Worm (Caenorhabditis elegans) whole organism, young adult: ENCODE measurements around the gene T23B12.11.

ENCODE experiments used
- B0035.1 ChIP-seq: sonication (generic microtip); optimal IDR thresholded peaks from 2 replicates; lab custom pipeline; 2016; ENCODE audit warnings: missing genetic modification characterization, mild to moderate bottlenecking, missing compliant biosample characterization, missing genotype, missing genetic modification reagents
- C17E4.6 ChIP-seq: fragments of 200-800 bp; sonication (Bioruptor generic); IDR thresholded peaks from 2 replicates; pipeline ENCODE4 v1.3.6; 2022; ENCODE audit warnings: missing genetic modification reagents, missing genetic modification characterization, missing compliant biosample characterization
- F22D6.2 ChIP-seq: sonication (generic microtip); optimal IDR thresholded peaks from 2 replicates; lab custom pipeline; 2016; ENCODE audit warnings: mild to moderate bottlenecking, missing genetic modification characterization, missing compliant biosample characterization
- F23B12.7 ChIP-seq: sonication (generic microtip); optimal IDR thresholded peaks from 2 replicates; lab custom pipeline; 2017; ENCODE audit warnings: missing genetic modification characterization, mild to moderate bottlenecking, missing compliant biosample characterization, antibody characterized with exemption, moderate library complexity; ENCODE audit not compliant: insufficient read depth
- F33H1.4 ChIP-seq: fragments of 200-800 bp; sonication (Bioruptor generic); IDR thresholded peaks from 2 replicates; pipeline ENCODE4 v1.3.6; 2022; ENCODE audit warnings: missing genetic modification reagents, missing genetic modification characterization, missing compliant biosample characterization
- F37B4.10 ChIP-seq: fragments of 200-800 bp; sonication (Bioruptor generic); IDR thresholded peaks from 2 replicates; pipeline ENCODE4 v1.3.6; 2022; ENCODE audit warnings: missing genetic modification characterization, missing compliant biosample characterization
- F57C9.4 ChIP-seq: sonication (generic microtip); optimal IDR thresholded peaks from 2 replicates; lab custom pipeline; 2017; ENCODE audit warnings: mild to moderate bottlenecking, missing genetic modification characterization, missing compliant biosample characterization
- Y53G8AR.9 ChIP-seq: fragments of 200-800 bp; sonication (Bioruptor generic); conservative IDR thresholded peaks from 2 replicates; pipeline ENCODE4 v1.3.6; 2022; ENCODE audit warnings: missing genetic modification reagents, missing genetic modification characterization, missing compliant biosample characterization
- Y56A3A.18 ChIP-seq: fragments of 200-800 bp; sonication (Bioruptor generic); IDR thresholded peaks from 2 replicates; pipeline ENCODE4 v1.3.6; 2022; ENCODE audit warnings: missing genetic modification reagents, missing genetic modification characterization, missing compliant biosample characterization
- ama-1 ChIP-seq, 3 experiments: fragments of 150-350 bp in 1 of 3; sonication (generic microtip) in 2 of 3; optimal IDR thresholded peaks; 2 replicates each; lab custom pipeline; 2014 to 2018; ENCODE audit warnings: missing biosample characterization in 2 of 3, missing genetic modification characterization in 2 of 3, missing genetic modification reagents in 2 of 3
- aptf-2 ChIP-seq: fragments of 200-800 bp; sonication (Bioruptor generic); conservative IDR thresholded peaks from 2 replicates; pipeline ENCODE4 v1.3.6; 2022; ENCODE audit warnings: missing genetic modification reagents, missing genetic modification characterization, missing compliant biosample characterization
- attf-3 ChIP-seq: fragments of 200-800 bp; sonication (Bioruptor generic); conservative IDR thresholded peaks from 2 replicates; pipeline ENCODE4 v1.3.6; 2022; ENCODE audit warnings: missing genetic modification reagents, missing genetic modification characterization, missing compliant biosample characterization
- cebp-1 ChIP-seq, 2 experiments: fragments of 200-800 bp in 1 of 2; sonication (Bioruptor generic) in 1 of 2; sonication (generic microtip) in 1 of 2; IDR thresholded peaks in 1 of 2; optimal IDR thresholded peaks in 1 of 2; 2 replicates each; pipeline versions ENCODE4 v1.3.6 to Lab custom; 2017 to 2022; ENCODE audit warnings: missing compliant biosample characterization in 2 of 2, missing genetic modification characterization in 2 of 2, mild to moderate bottlenecking in 1 of 2, missing genetic modification reagents in 1 of 2, moderate library complexity in 1 of 2
- ceh-58 ChIP-seq: fragments of 200-800 bp; sonication (Bioruptor generic); IDR thresholded peaks from 2 replicates; pipeline ENCODE4 v1.3.6; 2022; ENCODE audit warnings: missing genetic modification characterization, missing compliant biosample characterization
- dox-1 ChIP-seq: fragments of 200-800 bp; sonication (Bioruptor generic); IDR thresholded peaks from 2 replicates; pipeline ENCODE4 v1.3.6; 2022; ENCODE audit warnings: missing genetic modification reagents, missing genetic modification characterization, missing compliant biosample characterization
- dpff-1 ChIP-seq: sonication (generic microtip); optimal IDR thresholded peaks from 2 replicates; lab custom pipeline; 2017; ENCODE audit warnings: mild to moderate bottlenecking, missing genetic modification characterization, missing compliant biosample characterization
- ekl-4 ChIP-seq: fragments of 200-800 bp; sonication (Bioruptor generic); IDR thresholded peaks from 2 replicates; pipeline ENCODE4 v1.3.6; 2022; ENCODE audit warnings: missing genetic modification reagents, missing genetic modification characterization, missing compliant biosample characterization
- hlh-26 ChIP-seq: fragments of 200-800 bp; sonication (Bioruptor generic); conservative IDR thresholded peaks from 2 replicates; pipeline ENCODE4 v1.3.6; 2022; ENCODE audit warnings: missing genetic modification reagents, missing genetic modification characterization, missing compliant biosample characterization
- hmg-1.2 ChIP-seq: fragments of 200-800 bp; sonication (Bioruptor generic); IDR thresholded peaks from 2 replicates; pipeline ENCODE4 v1.3.6; 2022; ENCODE audit warnings: missing genetic modification reagents, missing genetic modification characterization, missing compliant biosample characterization
- lag-1 ChIP-seq: fragments of 200-800 bp; sonication (Bioruptor generic); IDR thresholded peaks from 2 replicates; pipeline ENCODE4 v1.3.6; 2022; ENCODE audit warnings: missing genetic modification reagents, missing genetic modification characterization, missing compliant biosample characterization
- lin-40 ChIP-seq: sonication (generic microtip); optimal IDR thresholded peaks from 2 replicates; lab custom pipeline; 2016; ENCODE audit warnings: missing genetic modification characterization, mild to moderate bottlenecking, missing compliant biosample characterization, missing genotype, missing genetic modification reagents
- lsy-27 ChIP-seq: sonication (generic microtip); optimal IDR thresholded peaks from 2 replicates; lab custom pipeline; 2017; ENCODE audit warnings: missing genetic modification characterization, mild to moderate bottlenecking, missing compliant biosample characterization, antibody characterized with exemption, missing genotype, borderline replicate concordance; ENCODE audit not compliant: insufficient read depth
- madf-6 ChIP-seq: fragments of 200-800 bp; sonication (Bioruptor generic); IDR thresholded peaks from 2 replicates; pipeline ENCODE4 v1.3.6; 2022; ENCODE audit warnings: missing genetic modification reagents, missing genetic modification characterization, missing compliant biosample characterization
- nfya-2 ChIP-seq: fragments of 200-800 bp; sonication (Bioruptor generic); IDR thresholded peaks from 2 replicates; pipeline ENCODE4 v1.3.6; 2022; ENCODE audit warnings: missing genetic modification reagents, missing genetic modification characterization, missing compliant biosample characterization
- nhr-80 ChIP-seq: sonication (generic microtip); optimal IDR thresholded peaks from 2 replicates; lab custom pipeline; 2016; ENCODE audit warnings: missing genetic modification characterization, missing compliant biosample characterization
- nhr-90 ChIP-seq: sonication (generic microtip); optimal IDR thresholded peaks from 2 replicates; lab custom pipeline; 2016; ENCODE audit warnings: missing genotype, mild to moderate bottlenecking, missing genetic modification characterization, missing compliant biosample characterization
- pbrm-1 ChIP-seq: fragments of 200-800 bp; sonication (Bioruptor generic); IDR thresholded peaks from 2 replicates; pipeline ENCODE4 v1.3.6; 2022; ENCODE audit warnings: missing genetic modification reagents, missing genetic modification characterization, missing compliant biosample characterization
- pha-4 ChIP-seq: fragments of 150-350 bp; sonication (generic microtip); optimal IDR thresholded peaks from 2 replicates; lab custom pipeline; 2014; ENCODE audit warnings: missing biosample characterization, missing genetic modification reagents, missing genetic modification characterization
- rec-8 ChIP-seq, 2 experiments: sonication (generic microtip); optimal IDR thresholded peaks; 2 replicates each; lab custom pipeline; 2016; ENCODE audit warnings: mild to moderate bottlenecking in 2 of 2, missing genetic modification characterization in 2 of 2, missing genetic modification reagents in 2 of 2, missing genotype in 2 of 2, missing biosample characterization in 1 of 2, missing compliant biosample characterization in 1 of 2, moderate library complexity in 1 of 2
- rpc-1 ChIP-seq, 2 experiments: fragments of 150-350 bp in 1 of 2; sonication (generic microtip) in 1 of 2; optimal IDR thresholded peaks; 2 replicates each; lab custom pipeline; 2014 to 2018; ENCODE audit warnings: missing biosample characterization in 1 of 2, missing genetic modification characterization in 1 of 2, missing genetic modification reagents in 1 of 2, missing genotype in 1 of 2
- sea-2 ChIP-seq: fragments of 200-800 bp; sonication (Bioruptor generic); IDR thresholded peaks from 2 replicates; pipeline ENCODE4 v1.3.6; 2022; ENCODE audit warnings: missing genetic modification characterization, missing compliant biosample characterization
- snpc-4 ChIP-seq, 5 experiments: fragments of 150-350 bp in 1 of 5; sonication (generic microtip) in 4 of 5; optimal IDR thresholded peaks; 2 replicates each; lab custom pipeline; 2014 to 2018; ENCODE audit warnings: missing genetic modification characterization in 5 of 5, missing biosample characterization in 3 of 5, antibody characterized with exemption in 2 of 5, mild to moderate bottlenecking in 2 of 5, missing compliant biosample characterization in 2 of 5, missing genotype in 2 of 5, moderate library complexity in 2 of 5, missing genetic modification reagents in 1 of 5
- tbp1 ChIP-seq: fragments of 200-800 bp; sonication (Bioruptor generic); optimal IDR thresholded peaks from 2 replicates; lab custom pipeline; 2018; ENCODE audit warnings: mild to moderate bottlenecking, missing genetic modification characterization, missing compliant biosample characterization
- zim-3 ChIP-seq: sonication (generic microtip); optimal IDR thresholded peaks from 2 replicates; lab custom pipeline; 2017; ENCODE audit warnings: mild to moderate bottlenecking, missing genetic modification characterization, moderate library complexity, missing compliant biosample characterization
- ztf-18 ChIP-seq: sonication (generic microtip); optimal IDR thresholded peaks from 2 replicates; lab custom pipeline; 2016; ENCODE audit warnings: missing genotype, mild to moderate bottlenecking, missing genetic modification characterization, missing compliant biosample characterization
- ztf-3 ChIP-seq: fragments of 200-800 bp; sonication (Bioruptor generic); optimal IDR thresholded peaks from 2 replicates; lab custom pipeline; 2018; ENCODE audit warnings: mild to moderate bottlenecking, missing genetic modification characterization, missing compliant biosample characterization

The T23B12.11 gene

ce11 chrV:8444357-8444856 is 10.8 kb upstream of the T23B12.11 start, which contains the start of gene lmd-3:
Gene lmd-3, minus strand, starts transcription at chrV:8444806.
- TF ChIP-seq F22D6.2 (no peak), ama-1 (optimal IDR thresholded peaks at IDR 0.05; lab: Kevin White, UChicago) (no peak), ama-1 (GFP tag; optimal IDR thresholded peaks at IDR 0.05; lab: Kevin White, UChicago) (no peak), lag-1 (GFP tag; lab: Robert Waterston, UW) (0 out of 2 replicates have a peak, but pooled peaks have one; percentile 24)

- TF ChIP-seq tbp1 (GFP tag; lab: Kevin White, UChicago), result no peak
- TF ChIP-seq nhr-80 (tag; lab: Kevin White, UChicago), result peak; percentile 65
Measured at ce11 chrV:8445636-8446035, 9.6 kb upstream of the T23B12.11 start.

ce11 chrV:8447928-8448327 is 7.3 kb upstream of the T23B12.11 start, which contains the start of gene T23B12.5:
Gene T23B12.5, minus strand, starts transcription at chrV:8448028.
- no peak for TF ChIP-seq B0035.1 (tag; lab: Kevin White, UChicago)
- TF ChIP-seq attf-3 (GFP tag; lab: Robert Waterston, UW), result no peak
- no peak for TF ChIP-seq rpc-1 (optimal IDR thresholded peaks at IDR 0.05; lab: Kevin White, UChicago)
- TF ChIP-seq rpc-1 (tag; optimal IDR thresholded peaks at IDR 0.05; lab: Kevin White, UChicago), result no peak
- TF ChIP-seq Y53G8AR.9 (GFP tag; lab: Robert Waterston, UW), result no peak
- no peak for TF ChIP-seq F57C9.4
- TF ChIP-seq rec-8 (tag; optimal IDR thresholded peaks at IDR 0.05; lab: Kevin White, UChicago), result no peak
- no peak for TF ChIP-seq ztf-18 (tag; lab: Kevin White, UChicago)
- no peak for TF ChIP-seq F23B12.7 (tag; lab: Kevin White, UChicago)
- TF ChIP-seq tbp1 (GFP tag; lab: Kevin White, UChicago), result no peak

- TF ChIP-seq snpc-4 (GFP tag; optimal IDR thresholded peaks at IDR 0.05; lab: Kevin White, UChicago) (no peak), snpc-4 (tag; optimal IDR thresholded peaks at IDR 0.05; lab: Kevin White, UChicago) (peak in 1 of 4 experiments; percentile 38), lin-40 (tag; lab: Kevin White, UChicago) (peak; percentile 46), zim-3 (tag; lab: Kevin White, UChicago) (no peak)
Measured at ce11 chrV:8449241-8449640, 6.0 kb upstream of the T23B12.11 start.

ce11 chrV:8450690-8451089 is 4.5 kb upstream of the T23B12.11 start:
- TF ChIP-seq ekl-4 (GFP tag; lab: Robert Waterston, UW) (no peak), hlh-26 (GFP tag; lab: Robert Waterston, UW) (no peak), nhr-90 (tag; lab: Kevin White, UChicago) (no peak), hmg-1.2 (peak; percentile 53; the same call in 1 of the 2 replicates), sea-2 (GFP tag; lab: Robert Waterston, UW) (no peak)

ce11 chrV:8460306-8460705 is 5.1 kb downstream of the T23B12.11 start, which contains the start of gene T23B12.6:
Gene T23B12.6, minus strand, starts transcription at chrV:8460419.
- TF ChIP-seq dpff-1 (tag; lab: Kevin White, UChicago) (no peak), F57C9.4 (no peak), lsy-27 (no peak), ztf-3 (no peak), attf-3 (GFP tag; lab: Robert Waterston, UW) (no peak), C17E4.6 (GFP tag; lab: Robert Waterston, UW) (no peak), madf-6 (GFP tag; lab: Robert Waterston, UW) (0 out of 2 replicates have a peak, but pooled peaks have one; percentile 5), nfya-2 (no peak), pha-4 (tag; lab: Kevin White, UChicago) (no peak), dox-1 (GFP tag; lab: Robert Waterston, UW) (peak; percentile 5; the same call in 1 of the 2 replicates), Y56A3A.18 (GFP tag; lab: Robert Waterston, UW) (no peak), ceh-58 (GFP tag; lab: Robert Waterston, UW) (no peak), lag-1 (GFP tag; lab: Robert Waterston, UW) (no peak), cebp-1 (GFP tag; IDR thresholded peaks at IDR 0.05; lab: Robert Waterston, UW) (no peak), cebp-1 (tag; optimal IDR thresholded peaks at IDR 0.05; lab: Kevin White, UChicago) (no peak), tbp1 (GFP tag; lab: Kevin White, UChicago) (peak; percentile 4), nhr-80 (tag; lab: Kevin White, UChicago) (peak; percentile 83), aptf-2 (GFP tag; lab: Robert Waterston, UW) (no peak), pbrm-1 (GFP tag; lab: Robert Waterston, UW) (no peak), F37B4.10 (GFP tag; lab: Robert Waterston, UW) (no peak), F33H1.4 (GFP tag; lab: Robert Waterston, UW) (no peak)
